Worm (Caenorhabditis elegans): ENCODE measurements around the gene rpc-25.

The rpc-25 gene

ce11 chrV:10230932-10231331 lies 24.5 kb upstream of the rpc-25 start, which contains the start of gene fipr-6:
TSS of gene fipr-6 (plus strand) at chrV:10231232.
- TF ChIP-seq C34F6.9 (tag; optimal IDR thresholded peaks at IDR 0.05), result no peak
- no peak for TF ChIP-seq nhr-10 (tag; optimal IDR thresholded peaks at IDR 0.05)
- no peak for TF ChIP-seq nhr-6 (tag; optimal IDR thresholded peaks at IDR 0.05)
- no peak for TF ChIP-seq Y55F3AM.14 (GFP tag; optimal IDR thresholded peaks at IDR 0.05)
- no peak for TF ChIP-seq crh-2 (tag; optimal IDR thresholded peaks at IDR 0.05)
- TF ChIP-seq alr-1 (tag; optimal IDR thresholded peaks at IDR 0.05), result no peak
- TF ChIP-seq nhr-12 (tag; optimal IDR thresholded peaks at IDR 0.05), result no peak
- no peak for TF ChIP-seq lsy-2 (tag; optimal IDR thresholded peaks at IDR 0.05)
- TF ChIP-seq R02D3.7 (tag; optimal IDR thresholded peaks at IDR 0.05), result no peak
- TF ChIP-seq unc-39 (tag; optimal IDR thresholded peaks at IDR 0.05), result no peak
- no peak for TF ChIP-seq elt-1 (tag; optimal IDR thresholded peaks at IDR 0.05)
- TF ChIP-seq ama-1 (optimal IDR thresholded peaks at IDR 0.05), result no peak
- TF ChIP-seq egl-27 (tag; optimal IDR thresholded peaks at IDR 0.05), result no peak
- no peak for TF ChIP-seq aly-2 (tag; optimal IDR thresholded peaks at IDR 0.05)
- TF ChIP-seq gmeb-1 (tag; optimal IDR thresholded peaks at IDR 0.05), result no peak
- TF ChIP-seq sma-3 (GFP tag; optimal IDR thresholded peaks at IDR 0.05), result no peak
- no peak for TF ChIP-seq ztf-11 (tag; optimal IDR thresholded peaks at IDR 0.05)
- TF ChIP-seq nhr-77 (tag; optimal IDR thresholded peaks at IDR 0.05), result no peak

- no peak for TF ChIP-seq zag-1 (tag; optimal IDR thresholded peaks at IDR 0.05)
- TF ChIP-seq nhr-12 (tag; optimal IDR thresholded peaks at IDR 0.05), result no peak
- TF ChIP-seq mdl-1 (tag; optimal IDR thresholded peaks at IDR 0.05), result no peak
- no peak for TF ChIP-seq lin-39 (tag; optimal IDR thresholded peaks at IDR 0.05)
- TF ChIP-seq peb-1 (tag; optimal IDR thresholded peaks at IDR 0.05), result no peak
- TF ChIP-seq unc-55 (GFP tag; optimal IDR thresholded peaks at IDR 0.05), result no peak
- TF ChIP-seq snpc-4 (tag; optimal IDR thresholded peaks at IDR 0.05), result no peak
- no peak for TF ChIP-seq nhr-77 (tag; optimal IDR thresholded peaks at IDR 0.05)
- no peak for TF ChIP-seq skn-1 (tag; optimal IDR thresholded peaks at IDR 0.05)
- TF ChIP-seq nhr-237 (tag; optimal IDR thresholded peaks at IDR 0.05), result no peak
- TF ChIP-seq blmp-1 (tag; optimal IDR thresholded peaks at IDR 0.05; ENCODE audit: insufficient read depth), result no peak
- TF ChIP-seq R02D3.7 (tag; optimal IDR thresholded peaks at IDR 0.05), result no peak
- TF ChIP-seq nhr-25 (tag; optimal IDR thresholded peaks at IDR 0.05), result no peak
- TF ChIP-seq ztf-4 (tag; optimal IDR thresholded peaks at IDR 0.05), result no peak
- no peak for TF ChIP-seq C34F6.9 (tag; optimal IDR thresholded peaks at IDR 0.05)
- no peak for TF ChIP-seq Y55F3AM.14 (GFP tag; optimal IDR thresholded peaks at IDR 0.05)
These were observed 22.9 kb upstream of the rpc-25 start, which contains the start of the genes pyt-1 and fipr-7 for ce11 chrV:10229222-10229879. TSS of gene pyt-1 (minus strand) at chrV:10229322. TSS of gene fipr-7 (plus strand) at chrV:10229829.

- peak; percentile 9 for TF ChIP-seq F13H6.1 (tag; optimal IDR thresholded peaks at IDR 0.05)
- no peak for TF ChIP-seq elt-3 (tag; optimal IDR thresholded peaks at IDR 0.05)
These were observed 22.0 kb upstream of the rpc-25 start, which contains the start of gene fipr-4 for ce11 chrV:10228360-10228759. TSS of gene fipr-4 (minus strand) at chrV:10228460.

- TF ChIP-seq unc-62 (GFP tag; optimal IDR thresholded peaks at IDR 0.05), result no peak
- no peak for TF ChIP-seq nhr-129 (tag; optimal IDR thresholded peaks at IDR 0.05)
- TF ChIP-seq ceh-16 (tag; optimal IDR thresholded peaks at IDR 0.05), result no peak
- no peak for TF ChIP-seq ztf-11 (tag; optimal IDR thresholded peaks at IDR 0.05)
- TF ChIP-seq sem-4 (tag; optimal IDR thresholded peaks at IDR 0.05), result no peak
- no peak for TF ChIP-seq C34F6.9 (tag; optimal IDR thresholded peaks at IDR 0.05)
These were observed 20.9 kb upstream of the rpc-25 start, which contains the start of gene ttr-19 for ce11 chrV:10227333-10227732. TSS of gene ttr-19 (minus strand) at chrV:10227433.

ce11 chrV:10225610-10226009 lies 19.2 kb upstream of the rpc-25 start, which contains the start of gene daf-36:
TSS of gene daf-36 (minus strand) at chrV:10225710.
- peak; percentile 62 for TF ChIP-seq fos-1 (tag; optimal IDR thresholded peaks at IDR 0.05)
- no peak for TF ChIP-seq sma-9 (GFP tag; optimal IDR thresholded peaks at IDR 0.05)
- TF ChIP-seq sma-9 (tag; optimal IDR thresholded peaks at IDR 0.05), result no peak

All from whole organism, L2 larva.